Worm (Caenorhabditis elegans) whole organism, L2 larva: ENCODE measurements around the gene R08D7.5.

Source experiments
- ama-1 ChIP-seq: fragments of 150-350 bp; optimal IDR thresholded peaks from 2 replicates; lab custom pipeline; 2018; ENCODE audit warnings: inconsistent platforms
- lin-13 ChIP-seq: fragments of 150-350 bp; optimal IDR thresholded peaks from 2 replicates; lab custom pipeline; 2014; ENCODE audit warnings: missing biosample characterization, missing genetic modification reagents, missing genetic modification characterization
- mdl-1 ChIP-seq, 2 experiments: fragments of 150-350 bp in 1 of 2; sonication (generic microtip) in 1 of 2; optimal IDR thresholded peaks; 2 replicates each; lab custom pipeline; 2017; ENCODE audit warnings: missing biosample characterization in 2 of 2, missing genetic modification characterization in 2 of 2
- nhr-237 ChIP-seq: fragments of 150-350 bp; optimal IDR thresholded peaks from 2 replicates; lab custom pipeline; 2014; ENCODE audit warnings: missing biosample characterization, missing genetic modification characterization
- snpc-4 ChIP-seq: fragments of 150-350 bp; optimal IDR thresholded peaks from 2 replicates; lab custom pipeline; 2014; ENCODE audit warnings: missing biosample characterization, missing genetic modification characterization

- no peak for TF ChIP-seq ama-1 (lab: Kevin White, UChicago)
- no peak for TF ChIP-seq mdl-1 (tag; optimal IDR thresholded peaks at IDR 0.05; lab: Kevin White, UChicago)
- no peak for TF ChIP-seq snpc-4 (tag; lab: Kevin White, UChicago)
- no peak for TF ChIP-seq lin-13
- TF ChIP-seq nhr-237: no peak
These were observed 48.4 kb upstream of the R08D7.5 start for ce11 chrIII:8925539-8925938.
